Worm (Caenorhabditis elegans) whole organism, L3 larva: ENCODE results near the gene Y47D7A.6.

Source experiments
- R02D3.7 ChIP-seq: fragments of 150-350 bp; optimal IDR thresholded peaks from 2 replicates; lab custom pipeline; 2014; ENCODE audit warnings: missing biosample characterization, missing genetic modification characterization
- ZK546.5 ChIP-seq: sonication (generic microtip); optimal IDR thresholded peaks from 2 replicates; lab custom pipeline; 2017; ENCODE audit warnings: missing biosample characterization, missing genetic modification characterization
- ama-1 ChIP-seq: fragments of 150-350 bp; optimal IDR thresholded peaks from 2 replicates; lab custom pipeline; 2018
- ceh-28 ChIP-seq: fragments of 150-350 bp; optimal IDR thresholded peaks from 2 replicates; lab custom pipeline; 2014; ENCODE audit warnings: missing biosample characterization, missing genetic modification reagents, missing genetic modification characterization
- ceh-9 ChIP-seq: sonication (generic microtip); optimal IDR thresholded peaks from 2 replicates; lab custom pipeline; 2018; ENCODE audit warnings: missing biosample characterization, missing genetic modification characterization
- daf-12 ChIP-seq: fragments of 150-350 bp; optimal IDR thresholded peaks from 2 replicates; lab custom pipeline; 2014; ENCODE audit warnings: missing biosample characterization, missing genetic modification reagents, missing genetic modification characterization
- egl-27 ChIP-seq: sonication (generic microtip); optimal IDR thresholded peaks from 4 replicates; lab custom pipeline; 2017; ENCODE audit warnings: missing biosample characterization, missing genetic modification reagents, missing genetic modification characterization
- egl-5 ChIP-seq: fragments of 150-350 bp; optimal IDR thresholded peaks from 2 replicates; lab custom pipeline; 2017; ENCODE audit warnings: missing biosample characterization, missing genetic modification reagents, missing genetic modification characterization, inconsistent platforms
- elt-1 ChIP-seq: fragments of 150-350 bp; optimal IDR thresholded peaks from 2 replicates; lab custom pipeline; 2014; ENCODE audit warnings: missing biosample characterization, missing genetic modification characterization
- elt-2 ChIP-seq: sonication (generic microtip); optimal IDR thresholded peaks from 2 replicates; lab custom pipeline; 2016; ENCODE audit warnings: missing genetic modification reagents, mild to moderate bottlenecking, missing genetic modification characterization, missing compliant biosample characterization
- elt-3 ChIP-seq, 3 experiments: fragments of 150-350 bp in 1 of 3; sonication (generic microtip) in 2 of 3; optimal IDR thresholded peaks; 2 replicates in 2 of 3; 4 replicates in 1 of 3; lab custom pipeline; 2014 to 2017; ENCODE audit warnings: missing biosample characterization in 3 of 3, missing genetic modification characterization in 3 of 3
- eor-1 ChIP-seq, 2 experiments: fragments of 150-350 bp; optimal IDR thresholded peaks; 2 replicates each; lab custom pipeline; 2014 to 2018; ENCODE audit warnings: missing biosample characterization in 2 of 2, missing genetic modification characterization in 2 of 2
- fkh-10 ChIP-seq: sonication (generic microtip); optimal IDR thresholded peaks from 2 replicates; lab custom pipeline; 2017; ENCODE audit warnings: missing biosample characterization, missing genetic modification reagents, missing genetic modification characterization
- fos-1 ChIP-seq: fragments of 150-350 bp; optimal IDR thresholded peaks from 2 replicates; lab custom pipeline; 2014; ENCODE audit warnings: missing biosample characterization, missing genetic modification characterization
- hmg-11 ChIP-seq: sonication (generic microtip); optimal IDR thresholded peaks from 2 replicates; lab custom pipeline; 2016; ENCODE audit warnings: missing genetic modification characterization, missing compliant biosample characterization
- jun-1 ChIP-seq: fragments of 150-350 bp; optimal IDR thresholded peaks from 2 replicates; lab custom pipeline; 2014; ENCODE audit warnings: missing biosample characterization, missing genetic modification reagents, missing genetic modification characterization
- lin-15B ChIP-seq: fragments of 150-350 bp; optimal IDR thresholded peaks from 2 replicates; lab custom pipeline; 2014; ENCODE audit warnings: missing biosample characterization, missing genetic modification characterization
- lin-39 ChIP-seq: fragments of 150-350 bp; optimal IDR thresholded peaks from 2 replicates; lab custom pipeline; 2018; ENCODE audit warnings: missing biosample characterization, missing genetic modification reagents, missing genetic modification characterization
- mdl-1 ChIP-seq: fragments of 150-350 bp; optimal IDR thresholded peaks from 2 replicates; lab custom pipeline; 2014; ENCODE audit warnings: missing biosample characterization, missing genetic modification characterization
- mml-1 ChIP-seq: fragments of 150-350 bp; sonication (generic microtip); optimal IDR thresholded peaks from 3 replicates; lab custom pipeline; 2014; ENCODE audit warnings: missing biosample characterization, missing genetic modification characterization
- nfya-1 ChIP-seq: sonication (generic microtip); optimal IDR thresholded peaks from 2 replicates; lab custom pipeline; 2017; ENCODE audit warnings: missing genetic modification characterization, mild to moderate bottlenecking, missing compliant biosample characterization, antibody characterized with exemption, moderate library complexity; ENCODE audit not compliant: insufficient read depth
- nhr-12 ChIP-seq: fragments of 150-350 bp; optimal IDR thresholded peaks from 2 replicates; lab custom pipeline; 2014; ENCODE audit warnings: missing biosample characterization, missing genetic modification characterization
- nhr-23 ChIP-seq: fragments of 150-350 bp; optimal IDR thresholded peaks from 2 replicates; lab custom pipeline; 2014; ENCODE audit warnings: missing biosample characterization, missing genetic modification reagents, missing genetic modification characterization
- nhr-237 ChIP-seq: fragments of 150-350 bp; optimal IDR thresholded peaks from 2 replicates; lab custom pipeline; 2014; ENCODE audit warnings: missing biosample characterization, missing genetic modification characterization
- nhr-25 ChIP-seq: sonication (generic microtip); optimal IDR thresholded peaks from 2 replicates; lab custom pipeline; 2017; ENCODE audit warnings: missing biosample characterization, missing genetic modification characterization
- nhr-28 ChIP-seq: fragments of 150-350 bp; optimal IDR thresholded peaks from 2 replicates; lab custom pipeline; 2014; ENCODE audit warnings: missing biosample characterization, missing genetic modification characterization
- nhr-43 ChIP-seq: sonication (generic microtip); optimal IDR thresholded peaks from 2 replicates; lab custom pipeline; 2016; ENCODE audit warnings: mild to moderate bottlenecking, missing genetic modification characterization, missing compliant biosample characterization; ENCODE audit not compliant: poor library complexity, severe bottlenecking
- nhr-76 ChIP-seq: fragments of 150-350 bp; sonication (generic microtip); optimal IDR thresholded peaks from 5 replicates; lab custom pipeline; 2014; ENCODE audit warnings: missing biosample characterization, missing genetic modification characterization
- nhr-77 ChIP-seq: fragments of 150-350 bp; optimal IDR thresholded peaks from 2 replicates; lab custom pipeline; 2014; ENCODE audit warnings: missing biosample characterization, missing genetic modification characterization
- pha-4 ChIP-seq: fragments of 150-350 bp; optimal IDR thresholded peaks from 2 replicates; lab custom pipeline; 2014; ENCODE audit warnings: missing biosample characterization, missing genetic modification reagents, missing genetic modification characterization
- pqm-1 ChIP-seq: fragments of 150-350 bp; optimal IDR thresholded peaks from 2 replicates; lab custom pipeline; 2017; ENCODE audit warnings: missing biosample characterization, missing genetic modification characterization, inconsistent platforms
- sea-2 ChIP-seq: fragments of 150-350 bp; sonication (generic microtip); optimal IDR thresholded peaks from 4 replicates; lab custom pipeline; 2014; ENCODE audit warnings: missing biosample characterization, missing genetic modification reagents, missing genetic modification characterization
- snpc-4 ChIP-seq: fragments of 150-350 bp; optimal IDR thresholded peaks from 2 replicates; lab custom pipeline; 2014; ENCODE audit warnings: missing biosample characterization, missing genetic modification characterization
- tbx-2 ChIP-seq: sonication (generic microtip); optimal IDR thresholded peaks from 2 replicates; lab custom pipeline; 2016; ENCODE audit warnings: mild to moderate bottlenecking, missing genetic modification characterization, missing compliant biosample characterization
- unc-39 ChIP-seq: sonication (generic microtip); optimal IDR thresholded peaks from 4 replicates; lab custom pipeline; 2017; ENCODE audit warnings: missing biosample characterization, missing genetic modification characterization
- unc-62 ChIP-seq: fragments of 150-350 bp; sonication (generic microtip); optimal IDR thresholded peaks from 4 replicates; lab custom pipeline; 2014; ENCODE audit warnings: missing biosample characterization, missing genetic modification reagents, missing genetic modification characterization
- zag-1 ChIP-seq: fragments of 150-350 bp; optimal IDR thresholded peaks from 2 replicates; lab custom pipeline; 2014; ENCODE audit warnings: missing biosample characterization, missing genetic modification characterization
- ztf-4 ChIP-seq: fragments of 150-350 bp; optimal IDR thresholded peaks from 2 replicates; lab custom pipeline; 2014; ENCODE audit warnings: missing biosample characterization, missing genetic modification characterization

Gene Y47D7A.6

ce11 chrV:4416710-4417109 lies 1.3 kb downstream of the Y47D7A.6 start, which contains the start of gene Y47D7A.18:
Y47D7A.18 (minus strand) TSS chrV:4416810.
- TF ChIP-seq jun-1 (tag; lab: Kevin White, UChicago) (no peak), mml-1 (tag; lab: Kevin White, UChicago) (no peak), zag-1 (tag; lab: Kevin White, UChicago) (no peak), hmg-11 (tag; lab: Kevin White, UChicago) (no peak), sea-2 (GFP tag; lab: Kevin White, UChicago) (no peak), nhr-28 (no peak), daf-12 (tag; lab: Kevin White, UChicago) (no peak), nhr-25 (tag; lab: Kevin White, UChicago) (no peak)

- TF ChIP-seq ceh-28 (tag; lab: Kevin White, UChicago) (no peak), R02D3.7 (tag; lab: Kevin White, UChicago) (no peak), nhr-43 (tag; lab: Kevin White, UChicago) (peak; percentile 18), mml-1 (tag; lab: Kevin White, UChicago) (no peak), snpc-4 (tag; lab: Kevin White, UChicago) (no peak)
These were observed 3.4 kb downstream of the Y47D7A.6 start, which contains the start of gene grl-5 for ce11 chrV:4414613-4415071. grl-5 (minus strand) TSS chrV:4414663.

- no peak for TF ChIP-seq nfya-1
- no peak for TF ChIP-seq unc-39 (tag; lab: Kevin White, UChicago)
- TF ChIP-seq tbx-2 (tag; lab: Kevin White, UChicago) = no peak
- no peak for TF ChIP-seq pqm-1 (tag; lab: Kevin White, UChicago)
- TF ChIP-seq elt-1 (tag; lab: Kevin White, UChicago) = no peak
- TF ChIP-seq elt-3 (tag; optimal IDR thresholded peaks at IDR 0.05; lab: Kevin White, UChicago) = no peak
- TF ChIP-seq pha-4 (tag; lab: Kevin White, UChicago) = no peak
- no peak for TF ChIP-seq ceh-28 (tag; lab: Kevin White, UChicago)
- TF ChIP-seq eor-1 (tag; optimal IDR thresholded peaks at IDR 0.05; lab: Kevin White, UChicago) = no peak
These were observed 6.3 kb downstream of the Y47D7A.6 start, which contains the start of gene Y47D7A.17 for ce11 chrV:4411714-4412113. Y47D7A.17 (minus strand) TSS chrV:4411814.

- TF ChIP-seq eor-1 (tag; optimal IDR thresholded peaks at IDR 0.05; lab: Kevin White, UChicago) = no peak
- no peak for TF ChIP-seq egl-5 (tag; lab: Kevin White, UChicago)
- no peak for TF ChIP-seq fkh-10 (GFP tag; lab: Kevin White, UChicago)
- TF ChIP-seq ztf-4 (tag; lab: Kevin White, UChicago) = no peak
- no peak for TF ChIP-seq lin-39 (tag; lab: Kevin White, UChicago)
- TF ChIP-seq mdl-1 (tag; lab: Kevin White, UChicago) = no peak
- no peak for TF ChIP-seq elt-3 (tag; optimal IDR thresholded peaks at IDR 0.05; lab: Kevin White, UChicago)
- no peak for TF ChIP-seq nfya-1
- TF ChIP-seq egl-27 (tag; lab: Kevin White, UChicago) = no peak
These were observed 7.4 kb downstream of the Y47D7A.6 start, which contains the start of gene Y47D7A.3 for ce11 chrV:4410643-4411042. Y47D7A.3 (plus strand) TSS chrV:4410943.

- TF ChIP-seq elt-3 (tag; optimal IDR thresholded peaks at IDR 0.05; lab: Kevin White, UChicago) (no peak), fos-1 (no peak), nfya-1 (no peak), ceh-9 (tag; lab: Kevin White, UChicago) (no peak), lin-15B (tag; lab: Kevin White, UChicago) (no peak), nhr-12 (no peak)
These were observed 10.5 kb downstream of the Y47D7A.6 start, which contains the start of gene nhr-118 for ce11 chrV:4407519-4407918. nhr-118 (plus strand) TSS chrV:4407819.

- TF ChIP-seq elt-1 (tag; lab: Kevin White, UChicago) = no peak
- no peak for TF ChIP-seq pha-4 (tag; lab: Kevin White, UChicago)
- TF ChIP-seq tbx-2 (tag; lab: Kevin White, UChicago) = no peak
- no peak for TF ChIP-seq nhr-76 (tag; lab: Kevin White, UChicago)
- no peak for TF ChIP-seq ama-1
- TF ChIP-seq ZK546.5 (tag; lab: Kevin White, UChicago) = no peak
- no peak for TF ChIP-seq ceh-28 (tag; lab: Kevin White, UChicago)
- no peak for TF ChIP-seq snpc-4 (tag; lab: Kevin White, UChicago)
- no peak for TF ChIP-seq nhr-237 (tag; lab: Kevin White, UChicago)
- TF ChIP-seq nhr-28 = no peak
- TF ChIP-seq unc-62 (GFP tag; lab: Kevin White, UChicago) = no peak
- TF ChIP-seq nhr-23 (tag; lab: Kevin White, UChicago) = no peak
- TF ChIP-seq nhr-77 (tag; lab: Kevin White, UChicago) = no peak
- no peak for TF ChIP-seq elt-2
- no peak for TF ChIP-seq fos-1
- TF ChIP-seq, all 47 proteins: peak for 0
These were observed 16.2 kb downstream of the Y47D7A.6 start, which contains the start of gene F13A2.5 for ce11 chrV:4401865-4402264. F13A2.5 (minus strand) TSS chrV:4401965.
